Worm (Caenorhabditis elegans): ENCODE data around the gene emc-6.

- TF ChIP-seq dmd-4 (tag; optimal IDR thresholded peaks at IDR 0.05) (no peak), nhr-21 (tag; optimal IDR thresholded peaks at IDR 0.05) (no peak), ama-1 (optimal IDR thresholded peaks at IDR 0.05) (no peak), unc-39 (tag; optimal IDR thresholded peaks at IDR 0.05) (no peak)
These were observed 22.4 kb upstream of the emc-6 start, which contains the start of the genes C50F7.9 and C50F7.3 for ce11 chrIV:7731960-7732359.
